Fruit fly (Drosophila melanogaster): ENCODE data around the gene Cp19.

- no peak for TF ChIP-seq CTCF (optimal IDR thresholded peaks at IDR 0.05)
- TF ChIP-seq CG8478 (optimal IDR thresholded peaks at IDR 0.05) = no peak
Measured at dm6 chr3L:8686646-8687045, 43.0 kb upstream of the Cp19 start.

All from S2 (cell line).